Fruit fly (Drosophila melanogaster): ENCODE data around the gene Nup154.

Nup154 gene

DNA sequence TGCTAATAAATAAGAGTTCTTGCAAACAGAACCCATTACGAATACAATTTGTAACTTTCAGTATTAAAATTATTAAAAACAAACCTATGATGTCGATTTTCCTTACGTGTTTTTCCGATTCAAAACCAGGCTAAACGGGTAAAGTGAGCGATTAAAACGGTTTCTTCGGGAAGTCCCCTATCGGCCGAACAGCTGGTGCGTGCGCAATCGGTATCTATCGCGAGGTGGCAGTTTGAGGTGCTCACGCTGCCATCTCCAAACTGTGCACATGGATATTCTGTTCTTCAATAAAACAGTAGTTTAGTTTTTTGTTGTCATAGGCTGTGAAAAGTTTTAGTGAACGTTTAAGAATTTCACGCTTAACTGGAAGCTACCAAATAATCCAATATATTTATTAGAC lies 15.5 kb upstream of the Nup154 start, which contains the start of gene TTLL4A (continued):
- no peak for TF ChIP-seq corto (GFP tag; optimal IDR thresholded peaks at IDR 0.05)
- no peak for TF ChIP-seq pfk (GFP tag; optimal IDR thresholded peaks at IDR 0.05)
- TF ChIP-seq Gug (GFP tag; IDR thresholded peaks at IDR 0.05) = peak; percentile 52; the same call in 2 of the 4 replicates
- TF ChIP-seq CG43689 (GFP tag; IDR thresholded peaks at IDR 0.05) = no peak
- TF ChIP-seq eve (GFP tag; optimal IDR thresholded peaks at IDR 0.05) = no peak
- TF ChIP-seq klu (GFP tag; IDR thresholded peaks at IDR 0.05) = no peak
- no peak for TF ChIP-seq Tbp (GFP tag; optimal IDR thresholded peaks at IDR 0.05)
- TF ChIP-seq her (GFP tag; optimal IDR thresholded peaks at IDR 0.05) = no peak
- TF ChIP-seq CG4820 (GFP tag; optimal IDR thresholded peaks at IDR 0.05) = no peak
- no peak for TF ChIP-seq D19B (GFP tag; optimal IDR thresholded peaks at IDR 0.05)
- TF ChIP-seq fd102C (GFP tag; optimal IDR thresholded peaks at IDR 0.05) = no peak
- TF ChIP-seq pan (optimal IDR thresholded peaks at IDR 0.05) = no peak
- TF ChIP-seq pan (GFP tag; optimal IDR thresholded peaks at IDR 0.05 in 1 of 2, IDR thresholded peaks at IDR 0.05 in 1 of 2) = no peak
- TF ChIP-seq NC2β (GFP tag; optimal IDR thresholded peaks at IDR 0.05) = no peak
- no peak for TF ChIP-seq CG4707 (GFP tag; optimal IDR thresholded peaks at IDR 0.05)
- peak; percentile 7 for TF ChIP-seq bab2 (GFP tag; optimal IDR thresholded peaks at IDR 0.05)
- no peak for TF ChIP-seq CG4424 (GFP tag; optimal IDR thresholded peaks at IDR 0.05)
- TF ChIP-seq kni (GFP tag; optimal IDR thresholded peaks at IDR 0.05) = no peak
- TF ChIP-seq CG18764 (GFP tag; optimal IDR thresholded peaks at IDR 0.05) = peak; percentile 14
- no peak for TF ChIP-seq CG7839 (tag; optimal IDR thresholded peaks at IDR 0.05)
- TF ChIP-seq unc-4 (GFP tag; IDR thresholded peaks at IDR 0.05; ENCODE audit: partially characterized antibody) = peak; percentile 97
- no peak for TF ChIP-seq sqz (GFP tag; optimal IDR thresholded peaks at IDR 0.05)
- TF ChIP-seq CG18011 (GFP tag; optimal IDR thresholded peaks at IDR 0.05) = no peak
- TF ChIP-seq danr (GFP tag; IDR thresholded peaks at IDR 0.05) = no peak
- TF ChIP-seq E2f1 (GFP tag; IDR thresholded peaks at IDR 0.05) = no peak
- TF ChIP-seq bsh (GFP tag; optimal IDR thresholded peaks at IDR 0.05) = no peak
- peak; percentile 17 for TF ChIP-seq Sry-β (GFP tag; optimal IDR thresholded peaks at IDR 0.05)
- TF ChIP-seq dan (GFP tag; IDR thresholded peaks at IDR 0.05) = no peak
- TF ChIP-seq CG10267 (tag; optimal IDR thresholded peaks at IDR 0.05) = peak; percentile 63
- no peak for TF ChIP-seq CG8388 (GFP tag; optimal IDR thresholded peaks at IDR 0.05)
- TF ChIP-seq CG4617 (GFP tag; optimal IDR thresholded peaks at IDR 0.05; ENCODE audit: borderline replicate concordance) = peak; percentile 79
- TF ChIP-seq ind (GFP tag; optimal IDR thresholded peaks at IDR 0.05) = no peak
- no peak for TF ChIP-seq D (optimal IDR thresholded peaks at IDR 0.05)
- TF ChIP-seq D (GFP tag; optimal IDR thresholded peaks at IDR 0.05) = no peak
- TF ChIP-seq Blimp-1 (GFP tag; optimal IDR thresholded peaks at IDR 0.05) = no peak
- no peak for TF ChIP-seq CG7987 (GFP tag; optimal IDR thresholded peaks at IDR 0.05)
- TF ChIP-seq CG18619 (GFP tag; optimal IDR thresholded peaks at IDR 0.05) = no peak
- TF ChIP-seq CG8944 (GFP tag; optimal IDR thresholded peaks at IDR 0.05) = no peak
- TF ChIP-seq CG10274 (GFP tag; optimal IDR thresholded peaks at IDR 0.05) = no peak
- TF ChIP-seq CG12104 (GFP tag; optimal IDR thresholded peaks at IDR 0.05) = no peak
- TF ChIP-seq sisA (GFP tag; IDR thresholded peaks at IDR 0.05) = no peak
- peak; percentile 32 for TF ChIP-seq CG3995 (GFP tag; optimal IDR thresholded peaks at IDR 0.05)
- no peak for TF ChIP-seq sim (GFP tag; IDR thresholded peaks at IDR 0.05)
- TF ChIP-seq crp (GFP tag; optimal IDR thresholded peaks at IDR 0.05) = peak; percentile 64 to 94
- TF ChIP-seq CG11456 (GFP tag; IDR thresholded peaks at IDR 0.05) = no peak
- no peak for TF ChIP-seq Vsx1 (GFP tag; optimal IDR thresholded peaks at IDR 0.05)
- no peak for TF ChIP-seq Dek (tag; optimal IDR thresholded peaks at IDR 0.05)
- no peak for TF ChIP-seq gt (GFP tag; IDR thresholded peaks at IDR 0.05)
- no peak for TF ChIP-seq seq (GFP tag; IDR thresholded peaks at IDR 0.05)
- TF ChIP-seq CG3163 (GFP tag; optimal IDR thresholded peaks at IDR 0.05) = no peak
- TF ChIP-seq CG34422 (GFP tag; IDR thresholded peaks at IDR 0.05) = no peak
- TF ChIP-seq mam (GFP tag; optimal IDR thresholded peaks at IDR 0.05) = no peak
